Fruit fly (Drosophila melanogaster) whole organism, prepupa: ENCODE measurements around the gene wrm1.

Source experiments
- CG11902 ChIP-seq: fragments of 200-800 bp; sonication (Bioruptor generic); optimal IDR thresholded peaks from 3 replicates; lab custom pipeline; 2016; ENCODE audit warnings: missing biosample characterization, missing genetic modification characterization
- CG6163 ChIP-seq: fragments of 200-800 bp; sonication (Bioruptor generic); IDR thresholded peaks from 3 replicates; pipeline ENCODE4 v1.3.6; 2022; ENCODE audit warnings: missing biosample characterization, missing genetic modification characterization
- CG7368 ChIP-seq: fragments of 200-800 bp; sonication (Bioruptor generic); optimal IDR thresholded peaks from 3 replicates; lab custom pipeline; 2016; ENCODE audit warnings: missing biosample characterization, missing genetic modification characterization
- Gug ChIP-seq: fragments of 200-800 bp; sonication (Bioruptor generic); IDR thresholded peaks from 2 replicates; pipeline ENCODE4 v1.3.6; 2022; ENCODE audit warnings: missing biosample characterization, missing genetic modification characterization
- OdsH ChIP-seq: fragments of 200-800 bp; sonication (Bioruptor generic); optimal IDR thresholded peaks from 3 replicates; lab custom pipeline; 2016; ENCODE audit warnings: missing biosample characterization, missing genetic modification characterization
- Sox102F ChIP-seq: fragments of 200-800 bp; sonication (Bioruptor generic); optimal IDR thresholded peaks from 2 replicates; lab custom pipeline; 2016; ENCODE audit warnings: missing biosample characterization, mild to moderate bottlenecking, missing genetic modification characterization
- acj6 ChIP-seq: fragments of 200-800 bp; sonication (Bioruptor generic); optimal IDR thresholded peaks from 3 replicates; lab custom pipeline; 2016; ENCODE audit warnings: missing biosample characterization, missing genetic modification characterization
- dac ChIP-seq: fragments of 200-800 bp; sonication (Bioruptor generic); optimal IDR thresholded peaks from 2 replicates; lab custom pipeline; 2017; ENCODE audit warnings: missing biosample characterization, mild to moderate bottlenecking, missing genetic modification characterization

DNA sequence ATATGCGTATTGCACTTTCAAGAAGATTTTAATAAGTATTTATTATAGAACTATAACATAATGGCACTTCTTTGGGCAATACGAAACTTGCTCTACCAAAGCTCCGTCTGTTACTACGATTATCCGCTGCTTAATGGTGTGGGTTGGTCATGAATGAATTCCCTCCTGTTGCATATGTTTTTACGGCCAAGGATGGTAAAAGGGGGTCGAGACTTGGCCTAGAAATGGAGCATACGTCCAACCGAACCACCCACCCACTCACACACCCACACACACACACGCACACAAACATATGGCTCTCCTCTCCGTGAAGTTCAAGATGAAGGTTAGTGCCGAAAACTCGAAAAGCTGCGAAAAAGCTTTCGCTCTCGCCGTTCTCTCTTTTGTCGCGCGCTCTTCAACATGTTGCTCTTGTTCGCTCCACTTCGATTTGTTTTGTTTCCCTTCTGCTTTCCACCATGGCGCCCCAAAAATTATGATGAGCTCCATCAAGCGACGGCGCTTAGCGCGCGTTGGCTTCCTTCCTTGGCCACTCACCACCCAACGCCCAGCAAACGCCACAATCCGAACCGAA, 21.4 kb downstream of the wrm1 start:
- TF ChIP-seq CG7368 (GFP tag; lab: Kevin White, UChicago) (no peak), Gug (GFP tag; lab: Robert Waterston, UW) (no peak), acj6 (GFP tag; lab: Kevin White, UChicago) (no peak), CG11902 (GFP tag; lab: Kevin White, UChicago) (no peak), dac (GFP tag; lab: Kevin White, UChicago) (no peak), Sox102F (GFP tag; lab: Kevin White, UChicago) (no peak), CG6163 (no peak), OdsH (no peak)
